Fruit fly (Drosophila melanogaster) S2 (cell line): Measurements from ENCODE around the gene CG31141.

Experiments
- CG8478 ChIP-seq: fragments of >200 bp; optimal IDR thresholded peaks from 2 replicates; lab custom pipeline; 2018
- CTCF ChIP-seq, 2 experiments: fragments of >200 bp; optimal IDR thresholded peaks; 2 replicates each; lab custom pipeline; 2018

- no peak for TF ChIP-seq CG8478 (lab: Kevin White, UChicago)
- no peak for TF ChIP-seq CTCF (optimal IDR thresholded peaks at IDR 0.05; lab: Kevin White, UChicago)
Measured at dm6 chr3R:23927429-23927828, 4.3 kb downstream of the CG31141 start, which contains the start of gene CG13601.
